Worm (Caenorhabditis elegans): ENCODE results near the gene C50E3.7.
A peak's percentile ranks its signal among the peaks of the same experiment; 100 is the strongest.

ce11 chrV:7590454-7590853 lies 7.7 kb downstream of the C50E3.7 start, which contains the start of gene C50E3.6:
- TF ChIP-seq snpc-4 (tag; optimal IDR thresholded peaks at IDR 0.05) (no peak), fkh-10 (GFP tag; optimal IDR thresholded peaks at IDR 0.05) (peak; percentile 15), unc-39 (tag; optimal IDR thresholded peaks at IDR 0.05) (no peak), nhr-237 (tag; optimal IDR thresholded peaks at IDR 0.05) (no peak), spr-3 (GFP tag; optimal IDR thresholded peaks at IDR 0.05) (no peak), nhr-11 (tag; optimal IDR thresholded peaks at IDR 0.05) (no peak), daf-19 (GFP tag; conservative IDR thresholded peaks at IDR 0.05) (no peak), madf-5 (GFP tag; IDR thresholded peaks at IDR 0.05) (no peak), pqm-1 (tag; optimal IDR thresholded peaks at IDR 0.05) (no peak), unc-130 (GFP tag; optimal IDR thresholded peaks at IDR 0.05) (no peak), nhr-77 (tag; optimal IDR thresholded peaks at IDR 0.05) (no peak), D1046.2 (GFP tag; IDR thresholded peaks at IDR 0.05) (no peak), lsy-2 (tag; optimal IDR thresholded peaks at IDR 0.05) (no peak), aly-2 (tag; optimal IDR thresholded peaks at IDR 0.05) (no peak)

All from whole organism, L4 larva.